Worm (Caenorhabditis elegans) whole organism, early embryonic: ENCODE data around the gene ZK1290.1.

ENCODE experiments used
- ets-7 ChIP-seq: sonication (generic microtip); optimal IDR thresholded peaks from 2 replicates; lab custom pipeline; 2016; ENCODE audit warnings: missing genotype, missing genetic modification characterization, missing compliant biosample characterization
- pes-1 ChIP-seq: fragments of 200-800 bp; sonication (Bioruptor generic); IDR thresholded peaks from 2 replicates; pipeline ENCODE4 v1.3.6; 2022; ENCODE audit warnings: missing genetic modification reagents, missing genetic modification characterization, missing compliant biosample characterization
- scrt-1 ChIP-seq: fragments of 200-800 bp; sonication (Bioruptor generic); IDR thresholded peaks from 2 replicates; pipeline ENCODE4 v1.3.6; 2022; ENCODE audit warnings: missing genetic modification characterization, missing compliant biosample characterization
- tbx-11 ChIP-seq: fragments of 200-800 bp; sonication (Bioruptor generic); IDR thresholded peaks from 2 replicates; pipeline ENCODE4 v1.3.6; 2022; ENCODE audit warnings: missing genetic modification characterization, missing compliant biosample characterization
- tbx-37 ChIP-seq: fragments of 200-800 bp; sonication (Bioruptor generic); conservative IDR thresholded peaks from 2 replicates; pipeline ENCODE4 v1.3.6; 2022; ENCODE audit warnings: missing genetic modification reagents, missing genetic modification characterization, missing compliant biosample characterization

DNA sequence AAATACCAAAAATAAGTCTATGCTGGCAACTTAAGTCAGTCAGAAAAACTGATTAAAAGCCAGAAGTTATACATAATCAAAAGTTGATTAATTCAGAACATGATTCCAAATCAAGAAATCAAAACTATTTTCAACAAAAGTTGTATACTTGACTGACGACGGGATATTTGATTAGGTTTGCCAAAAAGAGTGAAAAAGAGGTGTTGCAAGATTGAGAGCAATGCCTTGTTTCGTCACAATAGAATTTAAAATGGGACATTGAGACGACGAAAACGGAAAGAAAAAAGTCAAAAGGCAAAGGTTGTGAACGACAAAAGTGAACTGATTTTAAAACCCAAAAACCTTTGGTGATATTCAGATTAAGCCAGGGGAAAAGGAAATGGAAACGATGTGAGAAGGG, 2.7 kb upstream of the ZK1290.1 start:
- no peak for TF ChIP-seq pes-1 (GFP tag; lab: Robert Waterston, UW)
- TF ChIP-seq ets-7 (tag; lab: Kevin White, UChicago) = no peak
- TF ChIP-seq tbx-37 (GFP tag; lab: Robert Waterston, UW) = no peak
- no peak for TF ChIP-seq tbx-11 (GFP tag; lab: Robert Waterston, UW)
- no peak for TF ChIP-seq scrt-1 (GFP tag; lab: Robert Waterston, UW)
